Fruit fly (Drosophila melanogaster): ENCODE measurements around the gene Mur18B.

The Mur18B gene

DNA sequence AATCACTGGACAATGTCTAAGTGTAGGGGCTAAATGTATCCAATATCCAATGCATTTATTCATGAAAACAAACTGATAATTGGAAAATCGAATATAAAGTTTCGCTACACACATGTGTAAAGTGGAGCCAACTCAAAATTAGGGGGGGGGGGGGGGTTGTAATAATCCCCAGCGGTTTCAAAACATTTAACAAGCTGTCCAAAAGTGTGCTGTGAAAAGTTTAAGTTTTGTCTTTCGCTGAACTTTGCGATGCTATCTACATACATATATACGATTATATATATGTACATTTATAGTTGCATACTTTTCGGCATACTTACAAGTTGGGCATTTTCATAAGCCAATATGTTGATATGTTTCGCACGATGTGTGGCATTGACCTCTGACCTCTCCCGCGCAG is 36.3 kb downstream of the Mur18B start:
- no peak for TF ChIP-seq Vsx2 (GFP tag; optimal IDR thresholded peaks at IDR 0.05; ENCODE audit: partially characterized antibody)
- no peak for TF ChIP-seq N (GFP tag; optimal IDR thresholded peaks at IDR 0.05)
- TF ChIP-seq Dfd (GFP tag; optimal IDR thresholded peaks at IDR 0.05): no peak

DNA sequence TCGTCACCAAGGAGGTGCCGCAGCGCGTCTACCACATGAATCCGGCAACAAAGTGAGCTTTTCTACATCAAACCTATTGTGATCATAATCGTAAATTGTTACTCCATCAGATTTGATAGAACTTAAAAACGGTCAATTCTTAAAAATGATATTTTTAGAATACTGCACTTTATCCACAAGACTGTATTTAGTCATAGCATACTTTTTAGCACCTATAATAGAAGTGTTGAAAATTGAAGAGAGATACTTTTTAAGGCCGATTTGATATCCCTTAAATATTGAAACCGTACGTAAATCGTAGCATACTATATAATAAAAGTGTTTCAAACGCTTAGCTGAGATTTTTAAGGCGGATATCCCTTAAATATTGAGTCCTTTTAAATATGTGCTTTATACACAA is 37.1 kb downstream of the Mur18B start:
- TF ChIP-seq h (GFP tag; optimal IDR thresholded peaks at IDR 0.05) (no peak), Jra (GFP tag; optimal IDR thresholded peaks at IDR 0.05) (no peak), sage (GFP tag; optimal IDR thresholded peaks at IDR 0.05) (no peak), jim (GFP tag; optimal IDR thresholded peaks at IDR 0.05) (no peak)

DNA sequence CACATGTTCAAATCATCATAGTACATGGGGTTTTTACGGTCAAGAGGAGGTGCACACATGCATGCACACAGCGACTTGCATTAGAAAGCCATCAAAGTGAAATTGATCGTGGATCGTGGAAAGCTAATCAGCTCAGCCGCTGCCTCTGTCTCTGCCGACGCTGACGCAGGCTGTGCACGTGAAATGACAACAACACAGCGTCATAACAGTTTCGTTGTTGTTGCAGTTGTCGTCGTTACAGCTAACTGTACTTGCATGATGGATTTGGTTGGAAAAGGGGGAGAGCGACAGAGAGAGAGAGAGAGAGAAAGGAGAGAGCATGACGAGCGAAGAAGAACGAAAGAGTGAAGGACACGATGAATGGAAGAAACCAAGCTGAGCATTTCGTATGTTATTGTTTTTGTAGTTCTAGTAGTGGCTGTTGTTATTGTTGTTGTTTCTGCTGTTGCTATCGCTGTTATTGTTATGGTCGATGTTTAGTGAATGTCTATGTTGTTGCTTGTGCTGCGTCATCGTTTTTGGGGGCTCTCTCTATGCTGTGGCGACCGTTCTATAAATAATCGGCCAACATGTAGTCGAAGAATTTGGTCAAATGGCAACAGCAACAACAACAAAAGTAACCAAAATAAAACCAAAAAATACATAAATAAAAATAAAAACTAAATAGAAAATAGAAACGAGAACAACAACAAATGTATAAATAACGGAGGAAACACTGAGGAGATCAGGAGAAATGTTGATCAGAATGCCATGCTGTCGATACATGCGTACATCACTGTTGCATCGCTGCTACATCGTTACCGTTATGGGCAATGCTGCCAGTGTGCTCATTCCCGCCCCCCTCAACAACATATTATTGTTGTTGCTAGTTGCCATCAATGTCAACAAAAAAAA is 47.0 kb downstream of the Mur18B start:
- TF ChIP-seq psq (GFP tag; optimal IDR thresholded peaks at IDR 0.05) (no peak), Abd-B (GFP tag; optimal IDR thresholded peaks at IDR 0.05) (no peak), Hnf4 (GFP tag; optimal IDR thresholded peaks at IDR 0.05) (no peak), Sp1 (GFP tag; optimal IDR thresholded peaks at IDR 0.05) (no peak), Dfd (GFP tag; optimal IDR thresholded peaks at IDR 0.05) (no peak), Hr83 (GFP tag; optimal IDR thresholded peaks at IDR 0.05; ENCODE audit: poor library complexity, severe bottlenecking) (no peak), ey (GFP tag; optimal IDR thresholded peaks at IDR 0.05) (no peak), CG32264 (GFP tag; optimal IDR thresholded peaks at IDR 0.05) (no peak), fru (GFP tag; optimal IDR thresholded peaks at IDR 0.05) (no peak), Myc (optimal IDR thresholded peaks at IDR 0.05) (no peak), CrebA (GFP tag; optimal IDR thresholded peaks at IDR 0.05; ENCODE audit: borderline replicate concordance) (no peak), lola (GFP tag; optimal IDR thresholded peaks at IDR 0.05) (no peak), Jra (GFP tag; optimal IDR thresholded peaks at IDR 0.05) (no peak), Mio (GFP tag; optimal IDR thresholded peaks at IDR 0.05) (no peak), HLH106 (tag; optimal IDR thresholded peaks at IDR 0.05) (no peak), tai (GFP tag; optimal IDR thresholded peaks at IDR 0.05) (no peak)

DNA sequence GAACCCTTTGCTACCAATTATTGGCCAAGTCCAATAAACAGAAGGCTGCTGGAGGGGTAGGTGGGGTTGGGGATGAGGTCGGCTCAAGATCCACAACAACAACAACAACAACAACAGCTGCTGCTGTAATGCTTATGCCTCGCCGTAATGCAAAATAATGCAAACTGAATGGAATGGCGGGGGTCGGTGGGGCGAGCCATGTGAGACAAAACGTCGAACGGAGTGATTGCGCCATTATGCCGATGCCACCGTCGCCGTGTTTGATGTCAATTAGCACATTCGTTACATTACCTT is 47.6 kb downstream of the Mur18B start:
- TF ChIP-seq br (GFP tag; optimal IDR thresholded peaks at IDR 0.05) (no peak), foxo (GFP tag; optimal IDR thresholded peaks at IDR 0.05) (no peak), Hnf4 (GFP tag; optimal IDR thresholded peaks at IDR 0.05) (no peak), Vsx2 (GFP tag; optimal IDR thresholded peaks at IDR 0.05; ENCODE audit: partially characterized antibody) (no peak), usp (GFP tag; optimal IDR thresholded peaks at IDR 0.05) (no peak)

DNA sequence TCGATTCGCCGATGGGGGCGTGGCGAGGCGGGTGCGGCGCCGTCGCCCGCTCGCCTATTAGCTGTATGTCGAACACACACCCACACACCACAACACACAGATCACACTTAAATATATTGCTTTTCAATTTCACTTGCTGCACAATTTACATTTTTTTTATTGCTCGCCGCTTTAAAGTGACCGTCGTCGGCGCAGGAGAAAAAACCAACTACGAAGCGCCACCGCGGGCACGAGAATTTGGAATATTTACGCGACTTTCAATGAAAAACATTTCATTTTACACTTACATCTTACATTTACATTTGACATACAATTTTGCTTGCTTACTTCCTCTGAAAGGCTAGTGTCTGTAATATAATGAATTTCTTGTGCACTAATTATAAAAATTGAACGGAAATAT is 48.0 kb downstream of the Mur18B start, which contains the start of gene rictor:
Gene rictor (minus strand): TSS at position 170 of the 400 bp plus-strand sequence.
- TF ChIP-seq woc (GFP tag; optimal IDR thresholded peaks at IDR 0.05) (no peak), N (GFP tag; optimal IDR thresholded peaks at IDR 0.05) (no peak), Vsx2 (GFP tag; optimal IDR thresholded peaks at IDR 0.05; ENCODE audit: partially characterized antibody) (no peak), rgr (GFP tag; optimal IDR thresholded peaks at IDR 0.05) (no peak), h (GFP tag; optimal IDR thresholded peaks at IDR 0.05) (no peak), HLH106 (tag; optimal IDR thresholded peaks at IDR 0.05) (no peak), ey (GFP tag; optimal IDR thresholded peaks at IDR 0.05) (no peak), Dif (GFP tag; optimal IDR thresholded peaks at IDR 0.05; ENCODE audit: partially characterized antibody) (no peak), CG9705 (GFP tag; optimal IDR thresholded peaks at IDR 0.05) (no peak), dl (GFP tag; optimal IDR thresholded peaks at IDR 0.05; ENCODE audit: insufficient read depth in 1 of 2, partially characterized antibody in 2 of 2) (no peak), brk (GFP tag; optimal IDR thresholded peaks at IDR 0.05) (no peak), Rel (GFP tag; optimal IDR thresholded peaks at IDR 0.05) (no peak), Rel (tag; optimal IDR thresholded peaks at IDR 0.05) (no peak), Hnf4 (GFP tag; optimal IDR thresholded peaks at IDR 0.05) (no peak), Mio (GFP tag; optimal IDR thresholded peaks at IDR 0.05) (no peak)

All from whole organism, wandering third instar larva.